Worm (Caenorhabditis elegans) whole organism, young adult: Measurements from ENCODE around the gene gur-3.

Experiments used
- B0336.3 ChIP-seq: fragments of 200-800 bp; sonication (Bioruptor generic); IDR thresholded peaks from 2 replicates; pipeline ENCODE4 v1.3.6; 2022; ENCODE audit warnings: missing genetic modification characterization, missing compliant biosample characterization
- C17E4.6 ChIP-seq: fragments of 200-800 bp; sonication (Bioruptor generic); IDR thresholded peaks from 2 replicates; pipeline ENCODE4 v1.3.6; 2022; ENCODE audit warnings: missing genetic modification reagents, missing genetic modification characterization, missing compliant biosample characterization
- F10E7.11 ChIP-seq: sonication (generic microtip); optimal IDR thresholded peaks from 2 replicates; lab custom pipeline; 2017; ENCODE audit warnings: mild to moderate bottlenecking, missing genetic modification characterization, moderate library complexity, missing compliant biosample characterization
- F49E8.2 ChIP-seq: sonication (generic microtip); optimal IDR thresholded peaks from 3 replicates; lab custom pipeline; 2017; ENCODE audit warnings: missing genetic modification characterization, mild to moderate bottlenecking, missing compliant biosample characterization, antibody characterized with exemption, moderate library complexity; ENCODE audit not compliant: insufficient read depth
- F57A8.1 ChIP-seq: fragments of 200-800 bp; sonication (Bioruptor generic); optimal IDR thresholded peaks from 2 replicates; lab custom pipeline; 2018; ENCODE audit warnings: mild to moderate bottlenecking, missing genetic modification characterization, moderate library complexity, missing compliant biosample characterization
- F57C9.4 ChIP-seq: sonication (generic microtip); optimal IDR thresholded peaks from 2 replicates; lab custom pipeline; 2017; ENCODE audit warnings: mild to moderate bottlenecking, missing genetic modification characterization, missing compliant biosample characterization
- K12H6.12 ChIP-seq: fragments of 200-800 bp; sonication (Bioruptor generic); optimal IDR thresholded peaks from 2 replicates; lab custom pipeline; 2018; ENCODE audit warnings: mild to moderate bottlenecking, missing genetic modification characterization, missing compliant biosample characterization
- T07F8.4 ChIP-seq: sonication (generic microtip); optimal IDR thresholded peaks from 2 replicates; lab custom pipeline; 2016; ENCODE audit warnings: mild to moderate bottlenecking, missing genetic modification characterization, moderate library complexity, missing compliant biosample characterization
- Y53G8AR.9 ChIP-seq: fragments of 200-800 bp; sonication (Bioruptor generic); conservative IDR thresholded peaks from 2 replicates; pipeline ENCODE4 v1.3.6; 2022; ENCODE audit warnings: missing genetic modification reagents, missing genetic modification characterization, missing compliant biosample characterization
- Y56A3A.18 ChIP-seq: fragments of 200-800 bp; sonication (Bioruptor generic); IDR thresholded peaks from 2 replicates; pipeline ENCODE4 v1.3.6; 2022; ENCODE audit warnings: missing genetic modification reagents, missing genetic modification characterization, missing compliant biosample characterization
- Y67H2A.10 ChIP-seq: fragments of 200-800 bp; sonication (Bioruptor generic); conservative IDR thresholded peaks from 2 replicates; pipeline ENCODE4 v1.3.6; 2022; ENCODE audit warnings: missing genetic modification reagents, missing genetic modification characterization, missing compliant biosample characterization
- akir-1 ChIP-seq: fragments of 200-800 bp; sonication (Bioruptor generic); optimal IDR thresholded peaks from 2 replicates; lab custom pipeline; 2018; ENCODE audit warnings: mild to moderate bottlenecking, missing genetic modification characterization, moderate library complexity, missing compliant biosample characterization
- aptf-2 ChIP-seq: fragments of 200-800 bp; sonication (Bioruptor generic); conservative IDR thresholded peaks from 2 replicates; pipeline ENCODE4 v1.3.6; 2022; ENCODE audit warnings: missing genetic modification reagents, missing genetic modification characterization, missing compliant biosample characterization
- athp-1 ChIP-seq: sonication (generic microtip); optimal IDR thresholded peaks from 2 replicates; lab custom pipeline; 2017; ENCODE audit warnings: mild to moderate bottlenecking, missing genetic modification characterization, missing compliant biosample characterization
- attf-6 ChIP-seq: fragments of 200-800 bp; sonication (Bioruptor generic); IDR thresholded peaks from 2 replicates; pipeline ENCODE4 v1.3.6; 2022; ENCODE audit warnings: missing genetic modification reagents, missing genetic modification characterization, missing compliant biosample characterization
- bed-2 ChIP-seq: fragments of 200-800 bp; sonication (Bioruptor generic); IDR thresholded peaks from 2 replicates; pipeline ENCODE4 v1.3.6; 2022; ENCODE audit warnings: missing genetic modification reagents, missing genetic modification characterization, missing compliant biosample characterization
- ccch-3 ChIP-seq: fragments of 200-800 bp; sonication (Bioruptor generic); optimal IDR thresholded peaks from 2 replicates; lab custom pipeline; 2018; ENCODE audit warnings: mild to moderate bottlenecking, missing genetic modification characterization, missing compliant biosample characterization
- cebp-1 ChIP-seq, 2 experiments: fragments of 200-800 bp in 1 of 2; sonication (Bioruptor generic) in 1 of 2; sonication (generic microtip) in 1 of 2; IDR thresholded peaks in 1 of 2; optimal IDR thresholded peaks in 1 of 2; 2 replicates each; pipeline versions ENCODE4 v1.3.6 to Lab custom; 2017 to 2022; ENCODE audit warnings: missing compliant biosample characterization in 2 of 2, missing genetic modification characterization in 2 of 2, mild to moderate bottlenecking in 1 of 2, missing genetic modification reagents in 1 of 2, moderate library complexity in 1 of 2
- chd-7 ChIP-seq: sonication (generic microtip); optimal IDR thresholded peaks from 2 replicates; lab custom pipeline; 2016; ENCODE audit warnings: mild to moderate bottlenecking, missing genetic modification characterization, moderate library complexity, missing compliant biosample characterization
- die-1 ChIP-seq: sonication (generic microtip); optimal IDR thresholded peaks from 2 replicates; lab custom pipeline; 2016; ENCODE audit warnings: missing genotype, mild to moderate bottlenecking, missing genetic modification characterization, missing compliant biosample characterization
- dox-1 ChIP-seq: fragments of 200-800 bp; sonication (Bioruptor generic); IDR thresholded peaks from 2 replicates; pipeline ENCODE4 v1.3.6; 2022; ENCODE audit warnings: missing genetic modification reagents, missing genetic modification characterization, missing compliant biosample characterization
- dpl-1 ChIP-seq: fragments of 150-350 bp; optimal IDR thresholded peaks from 2 replicates; lab custom pipeline; 2014; ENCODE audit warnings: missing biosample characterization, missing genetic modification reagents, missing genetic modification characterization
- efl-1 ChIP-seq: fragments of 150-350 bp; optimal IDR thresholded peaks from 2 replicates; lab custom pipeline; 2014; ENCODE audit warnings: missing biosample characterization, missing genetic modification reagents, missing genetic modification characterization
- ekl-4 ChIP-seq: fragments of 200-800 bp; sonication (Bioruptor generic); IDR thresholded peaks from 2 replicates; pipeline ENCODE4 v1.3.6; 2022; ENCODE audit warnings: missing genetic modification reagents, missing genetic modification characterization, missing compliant biosample characterization
- ets-4 ChIP-seq: fragments of 200-800 bp; sonication (Bioruptor generic); optimal IDR thresholded peaks from 2 replicates; lab custom pipeline; 2018; ENCODE audit warnings: mild to moderate bottlenecking, missing genetic modification characterization, missing compliant biosample characterization
- fkh-3 ChIP-seq: sonication (generic microtip); optimal IDR thresholded peaks from 2 replicates; lab custom pipeline; 2016; ENCODE audit warnings: mild to moderate bottlenecking, missing genetic modification characterization, missing compliant biosample characterization
- hlh-12 ChIP-seq: sonication (generic microtip); optimal IDR thresholded peaks from 2 replicates; lab custom pipeline; 2016; ENCODE audit warnings: missing genetic modification characterization, missing compliant biosample characterization
- hmg-1.2 ChIP-seq: fragments of 200-800 bp; sonication (Bioruptor generic); IDR thresholded peaks from 2 replicates; pipeline ENCODE4 v1.3.6; 2022; ENCODE audit warnings: missing genetic modification reagents, missing genetic modification characterization, missing compliant biosample characterization
- hmg-20 ChIP-seq: fragments of 200-800 bp; sonication (Bioruptor generic); IDR thresholded peaks from 2 replicates; pipeline ENCODE4 v1.3.6; 2022; ENCODE audit warnings: missing genetic modification reagents, missing genetic modification characterization, missing compliant biosample characterization
- hsf-1 ChIP-seq: fragments of 200-800 bp; sonication (Bioruptor generic); IDR thresholded peaks from 2 replicates; pipeline ENCODE4 v1.3.6; 2022; ENCODE audit warnings: missing genetic modification reagents, missing genetic modification characterization, missing compliant biosample characterization
- lag-1 ChIP-seq: fragments of 200-800 bp; sonication (Bioruptor generic); IDR thresholded peaks from 2 replicates; pipeline ENCODE4 v1.3.6; 2022; ENCODE audit warnings: missing genetic modification reagents, missing genetic modification characterization, missing compliant biosample characterization
- lsy-27 ChIP-seq: sonication (generic microtip); optimal IDR thresholded peaks from 2 replicates; lab custom pipeline; 2017; ENCODE audit warnings: missing genetic modification characterization, mild to moderate bottlenecking, missing compliant biosample characterization, antibody characterized with exemption, missing genotype, borderline replicate concordance; ENCODE audit not compliant: insufficient read depth
- madf-10 ChIP-seq: sonication (generic microtip); optimal IDR thresholded peaks from 2 replicates; lab custom pipeline; 2016; ENCODE audit warnings: mild to moderate bottlenecking, missing genetic modification characterization, missing compliant biosample characterization
- madf-8 ChIP-seq: fragments of 200-800 bp; sonication (Bioruptor generic); conservative IDR thresholded peaks from 2 replicates; pipeline ENCODE4 v1.3.6; 2022; ENCODE audit warnings: missing genetic modification reagents, missing genetic modification characterization, missing compliant biosample characterization
- mcd-1 ChIP-seq: fragments of 200-800 bp; sonication (Bioruptor generic); IDR thresholded peaks from 2 replicates; pipeline ENCODE4 v1.3.6; 2022; ENCODE audit warnings: missing genetic modification reagents, missing genetic modification characterization, missing compliant biosample characterization
- mxl-1 ChIP-seq: sonication (generic microtip); optimal IDR thresholded peaks from 2 replicates; lab custom pipeline; 2016; ENCODE audit warnings: missing genetic modification characterization, missing compliant biosample characterization
- nfya-1 ChIP-seq: sonication (generic microtip); optimal IDR thresholded peaks from 2 replicates; lab custom pipeline; 2017; ENCODE audit warnings: antibody characterized with exemption, missing compliant biosample characterization, missing genetic modification characterization, borderline replicate concordance; ENCODE audit not compliant: insufficient read depth
- nfyb-1 ChIP-seq: fragments of 200-800 bp; sonication (Bioruptor generic); IDR thresholded peaks from 2 replicates; pipeline ENCODE4 v1.3.6; 2022; ENCODE audit warnings: missing genetic modification reagents, missing genetic modification characterization, missing compliant biosample characterization
- nhr-179 ChIP-seq: sonication (generic microtip); optimal IDR thresholded peaks from 2 replicates; lab custom pipeline; 2016; ENCODE audit warnings: mild to moderate bottlenecking, missing genetic modification characterization, missing compliant biosample characterization
- pbrm-1 ChIP-seq: fragments of 200-800 bp; sonication (Bioruptor generic); IDR thresholded peaks from 2 replicates; pipeline ENCODE4 v1.3.6; 2022; ENCODE audit warnings: missing genetic modification reagents, missing genetic modification characterization, missing compliant biosample characterization
- rec-8 ChIP-seq, 2 experiments: sonication (generic microtip); optimal IDR thresholded peaks; 2 replicates each; lab custom pipeline; 2016; ENCODE audit warnings: mild to moderate bottlenecking in 2 of 2, missing genetic modification characterization in 2 of 2, missing genetic modification reagents in 2 of 2, missing genotype in 2 of 2, missing biosample characterization in 1 of 2, missing compliant biosample characterization in 1 of 2, moderate library complexity in 1 of 2
- sdz-38 ChIP-seq: sonication (generic microtip); optimal IDR thresholded peaks from 2 replicates; lab custom pipeline; 2016; ENCODE audit warnings: missing genotype, missing genetic modification characterization, missing compliant biosample characterization
- sea-2 ChIP-seq: fragments of 200-800 bp; sonication (Bioruptor generic); IDR thresholded peaks from 2 replicates; pipeline ENCODE4 v1.3.6; 2022; ENCODE audit warnings: missing genetic modification characterization, missing compliant biosample characterization
- snpc-3.4 ChIP-seq: sonication (generic microtip); optimal IDR thresholded peaks from 2 replicates; lab custom pipeline; 2017; ENCODE audit warnings: missing genetic modification characterization, mild to moderate bottlenecking, missing compliant biosample characterization, antibody characterized with exemption, moderate library complexity, missing genotype, missing genetic modification reagents
- tbx-9 ChIP-seq: sonication (generic microtip); optimal IDR thresholded peaks from 2 replicates; lab custom pipeline; 2016; ENCODE audit warnings: borderline replicate concordance, missing genetic modification characterization, inconsistent platforms, missing compliant biosample characterization
- unc-62 ChIP-seq: fragments of 150-350 bp; optimal IDR thresholded peaks from 2 replicates; lab custom pipeline; 2014; ENCODE audit warnings: missing biosample characterization, missing genetic modification reagents, missing genetic modification characterization
- xnd-1 ChIP-seq: sonication (generic microtip); optimal IDR thresholded peaks from 2 replicates; lab custom pipeline; 2016; ENCODE audit warnings: missing genotype, missing genetic modification reagents, missing genetic modification characterization, missing compliant biosample characterization
- zim-3 ChIP-seq: sonication (generic microtip); optimal IDR thresholded peaks from 2 replicates; lab custom pipeline; 2017; ENCODE audit warnings: mild to moderate bottlenecking, missing genetic modification characterization, moderate library complexity, missing compliant biosample characterization
- ztf-28 ChIP-seq: fragments of 200-800 bp; sonication (Bioruptor generic); IDR thresholded peaks from 2 replicates; pipeline ENCODE4 v1.3.6; 2022; ENCODE audit warnings: missing genetic modification reagents, missing genetic modification characterization, missing compliant biosample characterization

The gur-3 gene

DNA sequence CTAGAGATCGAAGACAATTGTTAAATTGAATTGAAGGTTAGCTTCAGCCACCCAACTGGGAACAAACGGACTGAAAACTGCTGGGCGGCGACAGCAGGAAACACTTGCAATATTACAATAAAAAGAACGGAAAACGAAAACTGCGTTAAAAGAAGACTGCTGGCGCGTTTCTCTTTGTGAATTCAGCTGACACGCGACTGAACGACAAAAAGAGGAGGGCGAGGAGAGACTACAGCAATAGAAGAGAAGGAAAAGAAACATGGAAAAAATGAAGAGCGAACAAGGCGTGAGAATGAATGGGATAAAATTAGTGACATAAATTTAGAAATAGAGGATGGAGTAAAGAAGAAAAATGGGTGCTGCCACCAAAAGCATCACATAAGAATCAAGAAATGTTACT is 28.4 kb downstream of the gur-3 start (continued):
- TF ChIP-seq ccch-3 (GFP tag; lab: Kevin White, UChicago) (no peak), dox-1 (GFP tag; lab: Robert Waterston, UW) (no peak; the same call in 1 of the 2 replicates), rec-8 (tag; optimal IDR thresholded peaks at IDR 0.05; lab: Kevin White, UChicago) (no peak), T07F8.4 (tag; lab: Kevin White, UChicago) (no peak), madf-8 (GFP tag; lab: Robert Waterston, UW) (no peak), hsf-1 (GFP tag; lab: Robert Waterston, UW) (no peak), F49E8.2 (tag; lab: Kevin White, UChicago) (no peak), zim-3 (no peak), hlh-12 (tag; lab: Kevin White, UChicago) (no peak), efl-1 (GFP tag; lab: Kevin White, UChicago) (no peak), C17E4.6 (GFP tag; lab: Robert Waterston, UW) (no peak), hmg-1.2 (GFP tag; lab: Robert Waterston, UW) (peak; percentile 95), lag-1 (GFP tag; lab: Robert Waterston, UW) (no peak), F57A8.1 (no peak), ekl-4 (GFP tag; lab: Robert Waterston, UW) (no peak), ets-4 (GFP tag; lab: Kevin White, UChicago) (no peak), nhr-179 (tag; lab: Kevin White, UChicago) (no peak), nfyb-1 (GFP tag; lab: Robert Waterston, UW) (no peak), athp-1 (tag; lab: Kevin White, UChicago) (no peak), nfya-1 (no peak), B0336.3 (GFP tag; lab: Robert Waterston, UW) (peak; percentile 54; the same call in 1 of the 2 replicates), K12H6.12 (tag; lab: Kevin White, UChicago) (peak; percentile 83), Y67H2A.10 (GFP tag; lab: Robert Waterston, UW) (no peak), die-1 (tag; lab: Kevin White, UChicago) (no peak), fkh-3 (tag; lab: Kevin White, UChicago) (no peak), ztf-28 (GFP tag; lab: Robert Waterston, UW) (no peak), akir-1 (GFP tag; lab: Kevin White, UChicago) (no peak), tbx-9 (tag; lab: Kevin White, UChicago) (no peak), dpl-1 (GFP tag; lab: Kevin White, UChicago) (no peak), xnd-1 (tag; lab: Kevin White, UChicago) (no peak), Y56A3A.18 (no peak), F57C9.4 (tag; lab: Kevin White, UChicago) (no peak), unc-62 (GFP tag; lab: Kevin White, UChicago) (no peak), sdz-38 (tag; lab: Kevin White, UChicago) (no peak), mxl-1 (tag; lab: Kevin White, UChicago) (no peak), cebp-1 (GFP tag; IDR thresholded peaks at IDR 0.05; lab: Robert Waterston, UW) (no peak), cebp-1 (tag; optimal IDR thresholded peaks at IDR 0.05; lab: Kevin White, UChicago) (peak; percentile 82), snpc-3.4 (tag; lab: Kevin White, UChicago) (no peak), bed-2 (GFP tag; lab: Robert Waterston, UW) (no peak), aptf-2 (no peak), F10E7.11 (no peak), madf-10 (tag; lab: Kevin White, UChicago) (peak; percentile 49), chd-7 (tag; lab: Kevin White, UChicago) (peak; percentile 41), lsy-27 (tag; lab: Kevin White, UChicago) (no peak), hmg-20 (no peak), mcd-1 (GFP tag; lab: Robert Waterston, UW) (peak; percentile 73), Y53G8AR.9 (GFP tag; lab: Robert Waterston, UW) (no peak), pbrm-1 (peak; percentile 59; the same call in 1 of the 2 replicates), attf-6 (GFP tag; lab: Robert Waterston, UW) (no peak), sea-2 (GFP tag; lab: Robert Waterston, UW) (no peak)
